Worm (Caenorhabditis elegans) whole organism, early embryonic: ENCODE measurements around the gene R07H5.16.
"Not testable (repeated sequence)": the region's sequence is repeated elsewhere in the genome, so short reads cannot be mapped to it uniquely, and the experiment has no call there.

ENCODE experiments used
- B0310.2 ChIP-seq: sonication (generic microtip); optimal IDR thresholded peaks from 2 replicates; lab custom pipeline; 2016; ENCODE audit warnings: mild to moderate bottlenecking, missing genetic modification characterization, missing compliant biosample characterization
- F13C5.2 ChIP-seq: sonication (generic microtip); optimal IDR thresholded peaks from 2 replicates; lab custom pipeline; 2017; ENCODE audit warnings: mild to moderate bottlenecking, missing genetic modification characterization, inconsistent platforms, missing compliant biosample characterization
- aly-1 ChIP-seq: sonication (generic microtip); optimal IDR thresholded peaks from 2 replicates; lab custom pipeline; 2016; ENCODE audit warnings: missing genetic modification characterization, missing compliant biosample characterization
- ama-1 ChIP-seq: fragments of 150-350 bp; optimal IDR thresholded peaks from 2 replicates; lab custom pipeline; 2014
- ceh-13 ChIP-seq: fragments of 200-800 bp; sonication (Bioruptor generic); optimal IDR thresholded peaks from 2 replicates; lab custom pipeline; 2018; ENCODE audit warnings: mild to moderate bottlenecking, missing genetic modification characterization, missing compliant biosample characterization
- ceh-36 ChIP-seq: sonication (generic microtip); optimal IDR thresholded peaks from 2 replicates; lab custom pipeline; 2016; ENCODE audit warnings: missing genetic modification characterization, inconsistent platforms, missing compliant biosample characterization
- ets-7 ChIP-seq: sonication (generic microtip); optimal IDR thresholded peaks from 2 replicates; lab custom pipeline; 2016; ENCODE audit warnings: missing genotype, missing genetic modification characterization, missing compliant biosample characterization
- flt-1 ChIP-seq: fragments of 200-800 bp; sonication (Bioruptor generic); IDR thresholded peaks from 2 replicates; pipeline ENCODE4 v1.3.6; 2022; ENCODE audit warnings: missing genetic modification characterization, missing compliant biosample characterization
- hmbx-1 ChIP-seq: sonication (generic microtip); optimal IDR thresholded peaks from 2 replicates; lab custom pipeline; 2016; ENCODE audit warnings: mild to moderate bottlenecking, missing genetic modification characterization, missing compliant biosample characterization
- hmg-4 ChIP-seq: fragments of 200-800 bp; sonication (Bioruptor generic); optimal IDR thresholded peaks from 2 replicates; lab custom pipeline; 2018; ENCODE audit warnings: mild to moderate bottlenecking, missing genetic modification characterization, missing compliant biosample characterization
- hnd-1 ChIP-seq: sonication (generic microtip); optimal IDR thresholded peaks from 2 replicates; lab custom pipeline; 2016; ENCODE audit warnings: missing genetic modification characterization, missing compliant biosample characterization
- pes-1 ChIP-seq: fragments of 200-800 bp; sonication (Bioruptor generic); IDR thresholded peaks from 2 replicates; pipeline ENCODE4 v1.3.6; 2022; ENCODE audit warnings: missing genetic modification reagents, missing genetic modification characterization, missing compliant biosample characterization
- scrt-1 ChIP-seq: fragments of 200-800 bp; sonication (Bioruptor generic); IDR thresholded peaks from 2 replicates; pipeline ENCODE4 v1.3.6; 2022; ENCODE audit warnings: missing genetic modification characterization, missing compliant biosample characterization
- sea-1 ChIP-seq: fragments of 200-800 bp; sonication (Bioruptor generic); conservative IDR thresholded peaks from 2 replicates; pipeline ENCODE4 v1.3.6; 2022; ENCODE audit warnings: missing genetic modification characterization, missing compliant biosample characterization
- tbx-11 ChIP-seq: fragments of 200-800 bp; sonication (Bioruptor generic); IDR thresholded peaks from 2 replicates; pipeline ENCODE4 v1.3.6; 2022; ENCODE audit warnings: missing genetic modification characterization, missing compliant biosample characterization
- tbx-37 ChIP-seq: fragments of 200-800 bp; sonication (Bioruptor generic); conservative IDR thresholded peaks from 2 replicates; pipeline ENCODE4 v1.3.6; 2022; ENCODE audit warnings: missing genetic modification reagents, missing genetic modification characterization, missing compliant biosample characterization
- tra-4 ChIP-seq: sonication (generic microtip); optimal IDR thresholded peaks from 2 replicates; lab custom pipeline; 2017; ENCODE audit warnings: missing genetic modification characterization, missing compliant biosample characterization

Gene R07H5.16

DNA sequence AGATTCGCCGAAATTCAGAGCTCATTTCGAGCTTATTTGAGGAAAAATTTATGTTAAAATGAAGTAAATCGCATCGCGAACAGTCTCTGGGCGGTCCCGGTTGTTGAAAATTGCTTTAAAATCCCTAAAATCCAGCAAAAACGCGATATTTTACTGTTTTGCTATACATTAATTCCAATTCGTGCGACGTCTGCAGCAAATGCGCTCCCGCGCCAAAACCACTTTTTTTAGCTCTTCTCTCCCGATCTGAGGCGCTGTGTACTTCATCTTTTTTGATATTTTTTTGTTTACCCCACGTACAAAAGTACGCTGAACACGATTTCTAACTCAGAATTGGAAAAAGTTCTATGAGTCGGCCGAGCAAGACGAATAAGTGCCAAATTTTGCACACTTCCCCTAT is at the start of gene R07H5.16:
Gene R07H5.16 (plus strand): TSS at position 348 of the 400 bp plus-strand sequence.
- TF ChIP-seq hmbx-1, ceh-36, tra-4 (tag; lab: Kevin White, UChicago): not testable (repeated sequence)

DNA sequence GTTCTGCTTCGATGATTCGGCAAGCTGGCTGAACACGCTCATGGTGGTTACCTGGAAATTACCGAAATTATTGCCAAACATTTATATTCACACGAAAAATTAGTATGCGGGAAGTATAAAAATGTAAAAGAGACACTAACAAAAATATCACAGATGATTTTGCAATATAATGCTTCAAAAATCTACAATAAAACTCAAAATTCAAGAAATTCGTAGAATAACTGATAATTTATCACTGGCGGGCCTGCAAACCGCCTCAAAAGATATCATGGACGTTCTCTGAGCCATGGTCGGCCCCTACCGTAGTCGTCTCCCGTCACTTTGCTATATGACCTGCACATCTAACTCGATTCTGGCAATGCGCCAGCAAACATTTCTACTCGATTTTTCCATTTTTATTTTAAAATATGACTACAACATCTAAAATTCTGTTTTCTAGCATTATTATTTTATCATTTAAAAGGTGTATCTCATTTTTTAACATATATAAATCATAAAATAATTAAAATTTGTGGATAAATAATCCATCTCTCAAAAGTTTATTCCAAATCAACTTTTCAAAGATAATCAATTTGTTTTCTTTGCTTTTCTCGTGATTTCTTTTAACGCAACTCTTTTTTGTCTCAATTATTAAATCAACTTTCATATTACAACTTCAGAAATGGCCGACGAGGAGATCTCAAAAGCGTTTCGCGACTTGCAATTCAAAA is 49.5 kb upstream of the R07H5.16 start, which contains the start of the genes F01G4.6 and pfd-1:
Gene F01G4.6 (minus strand): TSS at position 51 of the 710 bp plus-strand sequence.
Gene pfd-1 (plus strand): TSS at position 660 of the 710 bp plus-strand sequence.
- TF ChIP-seq hmbx-1 (tag; lab: Kevin White, UChicago) (no peak), pes-1 (GFP tag; lab: Robert Waterston, UW) (peak; percentile 50; the same call in 1 of the 2 replicates), sea-1 (GFP tag; lab: Robert Waterston, UW) (no peak), ets-7 (tag; lab: Kevin White, UChicago) (no peak), tra-4 (tag; lab: Kevin White, UChicago) (no peak), hmg-4 (GFP tag; lab: Kevin White, UChicago) (no peak), hnd-1 (tag; lab: Kevin White, UChicago) (no peak), scrt-1 (no peak), flt-1 (GFP tag; lab: Robert Waterston, UW) (0 out of 2 replicates have a peak, but pooled peaks have one; percentile 15), ceh-13 (no peak), F13C5.2 (tag; lab: Kevin White, UChicago) (peak; percentile 62)

DNA sequence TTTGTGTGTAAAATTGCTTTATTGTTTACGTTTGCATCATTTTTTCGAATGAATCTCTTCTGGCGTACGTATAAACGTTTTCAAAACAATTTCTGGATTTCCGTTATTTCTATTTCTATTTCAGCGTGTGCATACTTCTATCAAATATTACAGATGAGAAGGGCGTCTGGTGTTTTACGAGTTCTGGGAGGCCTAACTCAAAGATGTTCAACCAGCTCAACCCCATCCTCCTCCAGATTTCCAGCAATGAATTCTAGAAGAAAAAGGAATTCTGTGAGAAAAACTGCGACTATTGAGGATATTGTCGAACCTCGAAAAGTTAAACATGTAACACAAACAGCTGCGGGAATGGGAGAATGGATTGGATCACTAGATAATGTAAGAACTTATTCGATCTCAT is 48.3 kb upstream of the R07H5.16 start, which contains the start of gene C08F8.2:
Gene C08F8.2 (plus strand): TSS at position 154 of the 400 bp plus-strand sequence.
- TF ChIP-seq flt-1 (GFP tag; lab: Robert Waterston, UW) (no peak), pes-1 (GFP tag; lab: Robert Waterston, UW) (no peak), sea-1 (GFP tag; lab: Robert Waterston, UW) (no peak), tra-4 (tag; lab: Kevin White, UChicago) (no peak), ets-7 (tag; lab: Kevin White, UChicago) (no peak), ceh-36 (tag; lab: Kevin White, UChicago) (no peak)

DNA sequence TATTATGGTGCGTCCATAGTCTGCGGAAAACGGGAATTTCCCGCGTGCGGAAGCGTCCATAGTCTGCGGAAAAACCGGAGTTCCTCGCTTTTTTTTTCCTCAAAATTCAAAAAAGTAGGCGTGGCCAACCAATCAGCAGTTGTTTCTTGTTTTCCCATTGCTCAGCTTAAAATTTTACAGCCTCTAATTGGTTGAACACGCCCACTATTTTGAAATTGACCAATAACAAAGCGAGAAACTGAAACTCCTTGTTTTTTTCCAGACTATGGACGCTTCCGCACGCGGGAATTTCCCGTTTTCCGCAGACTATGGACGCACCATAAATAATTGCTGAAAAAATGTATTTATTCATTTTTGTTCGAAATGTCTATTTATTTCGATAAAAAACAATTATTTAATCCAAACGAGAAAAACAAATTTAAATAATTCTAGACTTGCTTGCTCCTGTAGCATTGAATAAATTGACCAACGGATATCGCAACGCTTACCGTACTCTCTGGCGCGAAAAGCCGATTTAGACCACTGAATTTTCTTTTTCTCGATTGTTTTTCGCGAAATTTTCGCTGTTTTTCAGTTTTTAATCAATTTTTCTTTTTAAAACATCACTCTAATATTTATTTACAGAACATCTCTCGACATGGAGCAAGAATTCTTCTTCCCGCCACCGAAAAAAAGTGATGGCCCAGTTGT is 44.6 kb upstream of the R07H5.16 start, which contains the start of gene C08F8.3:
Gene C08F8.3 (plus strand): TSS at position 620 of the 690 bp plus-strand sequence.
- TF ChIP-seq hmg-4 (GFP tag; lab: Kevin White, UChicago); tbx-11 (GFP tag; lab: Robert Waterston, UW); flt-1 (GFP tag; lab: Robert Waterston, UW): not testable (repeated sequence)

DNA sequence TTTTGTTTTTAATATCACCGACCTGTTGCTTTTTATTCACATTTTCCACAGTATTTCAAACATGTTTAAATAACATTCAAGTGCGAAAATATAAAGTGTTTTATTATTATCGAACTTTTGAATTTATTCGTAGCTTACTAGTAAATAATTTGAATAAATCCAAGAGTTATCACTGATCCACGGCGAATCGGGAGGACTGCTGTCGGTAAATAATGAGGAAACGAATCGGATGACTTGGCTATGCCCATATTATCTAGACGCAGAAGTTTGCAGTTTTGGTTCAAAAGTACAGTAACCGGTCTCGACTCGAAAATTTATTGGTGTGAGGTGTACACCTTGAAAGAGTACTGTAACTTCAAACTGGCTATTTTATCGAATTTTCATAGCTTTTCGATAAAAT is 42.6 kb upstream of the R07H5.16 start:
- TF ChIP-seq ceh-36 (tag; lab: Kevin White, UChicago) (no peak), sea-1 (GFP tag; lab: Robert Waterston, UW) (no peak), hmg-4 (GFP tag; lab: Kevin White, UChicago) (no peak), pes-1 (GFP tag; lab: Robert Waterston, UW) (no peak), tra-4 (tag; lab: Kevin White, UChicago) (no peak), tbx-11 (GFP tag; lab: Robert Waterston, UW) (no peak), hnd-1 (tag; lab: Kevin White, UChicago) (no peak), ceh-13 (no peak), ets-7 (tag; lab: Kevin White, UChicago) (no peak), aly-1 (no peak)

DNA sequence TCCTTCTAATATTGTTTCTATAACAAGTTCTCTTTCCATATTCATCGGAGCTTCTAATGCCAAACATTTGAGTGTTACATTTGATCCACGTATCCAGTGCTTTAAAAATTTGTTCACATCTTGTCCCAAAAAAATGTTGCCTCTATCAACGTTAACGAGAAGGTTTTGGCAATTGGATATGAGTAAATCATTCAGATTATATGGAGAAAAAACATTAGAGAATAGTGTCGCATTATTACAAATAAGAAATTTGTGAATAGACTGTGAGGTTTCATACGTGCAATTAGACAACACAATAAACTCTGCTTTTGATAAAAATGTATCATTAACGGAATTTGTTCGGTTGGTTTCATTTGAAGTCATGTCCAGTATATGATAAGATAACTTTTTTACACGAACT is 39.2 kb upstream of the R07H5.16 start, which contains the start of gene mboa-4:
Gene mboa-4 (minus strand): TSS at position 101 of the 400 bp plus-strand sequence.
- TF ChIP-seq tbx-37 (GFP tag; lab: Robert Waterston, UW) = no peak
- no peak for TF ChIP-seq aly-1
- TF ChIP-seq hmg-4 (GFP tag; lab: Kevin White, UChicago) = no peak
- no peak for TF ChIP-seq hmbx-1 (tag; lab: Kevin White, UChicago)
- no peak for TF ChIP-seq ets-7 (tag; lab: Kevin White, UChicago)
- no peak for TF ChIP-seq sea-1 (GFP tag; lab: Robert Waterston, UW)
- TF ChIP-seq ceh-13 = no peak
- TF ChIP-seq pes-1 (GFP tag; lab: Robert Waterston, UW) = no peak
- no peak for TF ChIP-seq hnd-1 (tag; lab: Kevin White, UChicago)
- no peak for TF ChIP-seq ama-1
- no peak for TF ChIP-seq flt-1 (GFP tag; lab: Robert Waterston, UW)
- no peak for TF ChIP-seq tra-4 (tag; lab: Kevin White, UChicago)
- TF ChIP-seq F13C5.2 (tag; lab: Kevin White, UChicago) = no peak
- TF ChIP-seq ceh-36 (tag; lab: Kevin White, UChicago) = no peak
- TF ChIP-seq B0310.2 (tag; lab: Kevin White, UChicago) = no peak
- TF ChIP-seq scrt-1 = no peak
- TF ChIP-seq tbx-11 (GFP tag; lab: Robert Waterston, UW) = no peak

DNA sequence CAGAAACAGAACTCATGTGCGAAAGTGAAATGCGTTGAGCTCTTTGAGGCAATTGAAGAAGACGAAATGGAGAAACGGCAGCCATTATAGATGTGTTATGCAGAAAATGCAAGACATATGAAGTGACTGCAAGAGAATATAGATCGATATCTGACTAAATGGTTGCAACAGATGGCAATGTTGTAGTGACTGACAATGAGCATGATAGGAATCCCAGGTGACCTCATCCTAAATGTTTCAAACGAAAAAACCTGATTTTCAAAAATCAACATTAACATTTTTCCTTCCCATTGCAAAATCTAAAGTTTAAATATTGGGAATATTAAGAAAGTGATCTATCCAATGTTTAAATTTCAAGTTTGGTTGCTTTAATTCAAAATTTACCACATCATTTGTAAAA is 38.4 kb upstream of the R07H5.16 start, which contains the start of gene C08F8.15:
Gene C08F8.15 (minus strand): TSS at position 101 of the 400 bp plus-strand sequence.
- TF ChIP-seq hnd-1 (tag; lab: Kevin White, UChicago) (no peak), hmg-4 (GFP tag; lab: Kevin White, UChicago) (no peak), ceh-36 (tag; lab: Kevin White, UChicago) (no peak), ets-7 (tag; lab: Kevin White, UChicago) (no peak), F13C5.2 (tag; lab: Kevin White, UChicago) (no peak), flt-1 (GFP tag; lab: Robert Waterston, UW) (no peak), tbx-37 (GFP tag; lab: Robert Waterston, UW) (no peak), tra-4 (tag; lab: Kevin White, UChicago) (no peak), scrt-1 (no peak), hmbx-1 (tag; lab: Kevin White, UChicago) (no peak), ama-1 (no peak), sea-1 (GFP tag; lab: Robert Waterston, UW) (no peak), tbx-11 (GFP tag; lab: Robert Waterston, UW) (no peak), ceh-13 (no peak), B0310.2 (tag; lab: Kevin White, UChicago) (no peak), aly-1 (no peak), pes-1 (GFP tag; lab: Robert Waterston, UW) (no peak)
